Fruit fly (Drosophila melanogaster): ENCODE results near the gene atk.

The atk gene

DNA sequence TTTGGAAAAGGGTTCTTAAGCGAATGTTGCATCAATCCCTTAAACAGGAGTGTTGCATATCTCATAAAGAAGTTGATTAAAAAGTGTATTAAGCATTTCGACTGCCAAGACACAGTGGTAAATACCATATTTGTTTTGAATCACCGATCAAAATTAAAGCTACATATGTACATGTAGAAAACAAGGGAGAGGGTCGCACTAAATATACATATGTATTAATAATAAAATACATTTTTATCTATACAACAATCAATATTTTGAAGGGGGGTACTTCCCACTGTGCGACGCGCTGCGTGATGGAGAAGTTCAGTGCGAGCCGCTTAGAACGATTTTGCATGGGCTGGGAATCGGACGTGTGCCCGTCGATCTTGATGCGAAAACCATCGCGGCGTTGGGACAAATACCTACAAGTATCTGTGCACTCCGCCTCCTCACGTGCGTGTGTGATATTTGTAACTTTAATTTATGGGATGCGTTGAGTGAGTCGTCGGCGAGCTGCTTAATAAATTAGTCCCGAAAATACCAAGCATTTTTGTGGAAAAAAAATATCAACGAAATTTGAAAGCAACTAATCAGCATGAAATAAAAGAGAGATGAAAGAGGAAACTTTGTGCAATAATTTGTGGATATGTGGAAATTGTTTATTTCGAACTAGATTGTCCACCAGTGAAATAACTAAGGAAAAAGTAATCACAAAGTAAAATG, 19.7 kb downstream of the atk start (continued):
- TF ChIP-seq fd3F (GFP tag; optimal IDR thresholded peaks at IDR 0.05) (peak; percentile 79), Atf-2 (GFP tag; optimal IDR thresholded peaks at IDR 0.05) (no peak), HLHmδ (GFP tag; optimal IDR thresholded peaks at IDR 0.05) (no peak), CG15601 (tag; optimal IDR thresholded peaks at IDR 0.05) (peak; percentile 62), Ets65A (GFP tag) (peak; percentile 83), Nf-YB (GFP tag; optimal IDR thresholded peaks at IDR 0.05) (peak; percentile 57), psq (GFP tag; optimal IDR thresholded peaks at IDR 0.05) (peak; percentile 28), shn (GFP tag; optimal IDR thresholded peaks at IDR 0.05) (no peak), ind (GFP tag; optimal IDR thresholded peaks at IDR 0.05) (peak; percentile 89), aop (GFP tag; IDR thresholded peaks at IDR 0.05) (peak; percentile 76), CG18619 (GFP tag; optimal IDR thresholded peaks at IDR 0.05) (peak; percentile 78), gsb (GFP tag; IDR thresholded peaks at IDR 0.05) (peak; percentile 85), lola (GFP tag; optimal IDR thresholded peaks at IDR 0.05) (peak in 1 of 3 experiments; percentile 60), CG12942 (GFP tag; optimal IDR thresholded peaks at IDR 0.05) (peak; percentile 68), Aef1 (GFP tag; IDR thresholded peaks at IDR 0.05) (peak; percentile 84), E2f2 (GFP tag; IDR thresholded peaks at IDR 0.05) (peak; percentile 69), CG15269 (tag; optimal IDR thresholded peaks at IDR 0.05) (peak; percentile 89), CG1647 (GFP tag; optimal IDR thresholded peaks at IDR 0.05) (no peak), Doc3 (GFP tag; IDR thresholded peaks at IDR 0.05; ENCODE audit: partially characterized antibody) (no peak), hbn (GFP tag; IDR thresholded peaks at IDR 0.05; ENCODE audit: partially characterized antibody) (no peak), unc-4 (GFP tag; IDR thresholded peaks at IDR 0.05; ENCODE audit: partially characterized antibody) (no peak), CG12236 (GFP tag; optimal IDR thresholded peaks at IDR 0.05) (no peak), CG7271 (tag; optimal IDR thresholded peaks at IDR 0.05) (peak; percentile 71), tin (GFP tag; optimal IDR thresholded peaks at IDR 0.05) (peak; percentile 76), vvl (GFP tag; IDR thresholded peaks at IDR 0.05) (peak; percentile 96), CG9609 (GFP tag; optimal IDR thresholded peaks at IDR 0.05) (peak; percentile 37), CG4282 (GFP tag; optimal IDR thresholded peaks at IDR 0.05) (peak; percentile 27), Scr (GFP tag; IDR thresholded peaks at IDR 0.05; ENCODE audit: partially characterized antibody) (0 out of 2 replicates have a peak, but pooled peaks have one; percentile 9), da (GFP tag; optimal IDR thresholded peaks at IDR 0.05) (no peak), CG1832 (GFP tag; optimal IDR thresholded peaks at IDR 0.05) (no peak), rib (GFP tag; IDR thresholded peaks at IDR 0.05) (peak; percentile 80; the same call in 1 of the 2 replicates), CG14710 (tag; optimal IDR thresholded peaks at IDR 0.05) (peak; percentile 70), caup (GFP tag; optimal IDR thresholded peaks at IDR 0.05; ENCODE audit: severe bottlenecking) (peak; percentile 84), corto (GFP tag; optimal IDR thresholded peaks at IDR 0.05) (peak; percentile 74), B-H1 (GFP tag; IDR thresholded peaks at IDR 0.05) (peak; percentile 88), br (optimal IDR thresholded peaks at IDR 0.05) (no peak), NC2β (GFP tag; optimal IDR thresholded peaks at IDR 0.05) (peak; percentile 26), grn (GFP tag; optimal IDR thresholded peaks at IDR 0.05) (peak; percentile 23), CG17612 (GFP tag; IDR thresholded peaks at IDR 0.05) (peak; percentile 74), zfh1 (GFP tag; IDR thresholded peaks at IDR 0.05) (peak; percentile 94), CG4360 (GFP tag; IDR thresholded peaks at IDR 0.05) (peak; percentile 52), luna (GFP tag; optimal IDR thresholded peaks at IDR 0.05) (no peak), en (GFP tag; optimal IDR thresholded peaks at IDR 0.05) (no peak), ci (GFP tag; IDR thresholded peaks at IDR 0.05) (peak; percentile 95), CG4854 (GFP tag; optimal IDR thresholded peaks at IDR 0.05) (peak; percentile 41), cwo (GFP tag; optimal IDR thresholded peaks at IDR 0.05) (peak; percentile 84), ERR (GFP tag; optimal IDR thresholded peaks at IDR 0.05) (no peak), sens-2 (GFP tag; IDR thresholded peaks at IDR 0.05) (peak; percentile 72), HLH4C (GFP tag; IDR thresholded peaks at IDR 0.05; ENCODE audit: partially characterized antibody) (peak; percentile 45; the same call in 1 of the 3 replicates), Lhr (GFP tag; optimal IDR thresholded peaks at IDR 0.05) (peak; percentile 51)
